Worm (Caenorhabditis elegans): ENCODE results near the gene mrpl-20.

Gene mrpl-20

ce11 chrII:13330359-13330758, 7.7 kb upstream of the mrpl-20 start, which contains the start of gene sam-10:
sam-10 (minus strand) TSS chrII:13330525.
- TF ChIP-seq R02D3.7 (tag; optimal IDR thresholded peaks at IDR 0.05) (no peak), nhr-76 (tag; optimal IDR thresholded peaks at IDR 0.05) (no peak), egl-5 (tag; optimal IDR thresholded peaks at IDR 0.05) (no peak), ztf-11 (tag; optimal IDR thresholded peaks at IDR 0.05) (no peak), mdl-1 (tag; optimal IDR thresholded peaks at IDR 0.05) (no peak), snpc-4 (tag; optimal IDR thresholded peaks at IDR 0.05) (no peak), fkh-2 (tag; optimal IDR thresholded peaks at IDR 0.05) (no peak)

ce11 chrII:13333103-13333764, 4.8 kb upstream of the mrpl-20 start:
- TF ChIP-seq unc-39 (tag; optimal IDR thresholded peaks at IDR 0.05) (no peak), mml-1 (tag; optimal IDR thresholded peaks at IDR 0.05) (no peak), eor-1 (tag; optimal IDR thresholded peaks at IDR 0.05) (no peak), pqm-1 (tag; optimal IDR thresholded peaks at IDR 0.05) (peak; percentile 31), elt-2 (tag; optimal IDR thresholded peaks at IDR 0.05) (peak; percentile 42), pha-4 (tag; optimal IDR thresholded peaks at IDR 0.05) (peak; percentile 93), jun-1 (tag; optimal IDR thresholded peaks at IDR 0.05) (no peak)

- peak; percentile 88 for TF ChIP-seq nhr-23 (tag; optimal IDR thresholded peaks at IDR 0.05)
- TF ChIP-seq mml-1 (tag; optimal IDR thresholded peaks at IDR 0.05): no peak
- no peak for TF ChIP-seq skn-1 (tag; optimal IDR thresholded peaks at IDR 0.05)
- no peak for TF ChIP-seq lin-15B (tag; optimal IDR thresholded peaks at IDR 0.05)
- peak; percentile 58 for TF ChIP-seq zag-1 (tag; optimal IDR thresholded peaks at IDR 0.05)
- TF ChIP-seq nhr-77 (tag; optimal IDR thresholded peaks at IDR 0.05): no peak
- no peak for TF ChIP-seq unc-39 (tag; optimal IDR thresholded peaks at IDR 0.05)
- peak; percentile 79 for TF ChIP-seq ceh-82 (tag; optimal IDR thresholded peaks at IDR 0.05)
- peak; percentile 7 for TF ChIP-seq fkh-10 (GFP tag; optimal IDR thresholded peaks at IDR 0.05)
- TF ChIP-seq pqm-1 (tag; optimal IDR thresholded peaks at IDR 0.05): peak; percentile 29
- TF ChIP-seq unc-62 (GFP tag; optimal IDR thresholded peaks at IDR 0.05): peak; percentile 14
- peak; percentile 83 for TF ChIP-seq nfya-1 (tag; optimal IDR thresholded peaks at IDR 0.05; ENCODE audit: insufficient read depth)
- TF ChIP-seq nhr-12 (tag; optimal IDR thresholded peaks at IDR 0.05): no peak
- peak; percentile 68 for TF ChIP-seq lsy-12 (tag; optimal IDR thresholded peaks at IDR 0.05)
- peak; percentile 87 for TF ChIP-seq snpc-4 (tag; optimal IDR thresholded peaks at IDR 0.05)
- no peak for TF ChIP-seq egl-5 (tag; optimal IDR thresholded peaks at IDR 0.05)
- TF ChIP-seq nhr-43 (tag; optimal IDR thresholded peaks at IDR 0.05; ENCODE audit: poor library complexity, severe bottlenecking): peak; percentile 85
- peak; percentile 92 for TF ChIP-seq ceh-28 (tag; optimal IDR thresholded peaks at IDR 0.05)
- peak; percentile 91 for TF ChIP-seq tbx-2 (tag; optimal IDR thresholded peaks at IDR 0.05)
- peak; percentile 90 for TF ChIP-seq hmg-11 (tag; optimal IDR thresholded peaks at IDR 0.05)
- peak; percentile 68 for TF ChIP-seq jun-1 (tag; optimal IDR thresholded peaks at IDR 0.05)
- TF ChIP-seq sea-2 (GFP tag; optimal IDR thresholded peaks at IDR 0.05): peak; percentile 52
- TF ChIP-seq fkh-2 (tag; optimal IDR thresholded peaks at IDR 0.05): no peak
- TF ChIP-seq ztf-11 (tag; optimal IDR thresholded peaks at IDR 0.05): no peak
- peak; percentile 56 for TF ChIP-seq elt-1 (tag; optimal IDR thresholded peaks at IDR 0.05)
- TF ChIP-seq elt-2 (tag; optimal IDR thresholded peaks at IDR 0.05): peak; percentile 32
- TF ChIP-seq nhr-67 (tag; optimal IDR thresholded peaks at IDR 0.05): no peak
- peak; percentile 61 for TF ChIP-seq mdl-1 (tag; optimal IDR thresholded peaks at IDR 0.05)
- no peak for TF ChIP-seq nhr-28 (tag; optimal IDR thresholded peaks at IDR 0.05)
- peak; percentile 18 for TF ChIP-seq ama-1 (optimal IDR thresholded peaks at IDR 0.05)
- TF ChIP-seq aly-2 (tag; optimal IDR thresholded peaks at IDR 0.05): no peak
- no peak for TF ChIP-seq ceh-9 (tag; optimal IDR thresholded peaks at IDR 0.05)
- peak; percentile 49 for TF ChIP-seq R02D3.7 (tag; optimal IDR thresholded peaks at IDR 0.05)
- TF ChIP-seq nhr-11 (tag; optimal IDR thresholded peaks at IDR 0.05): peak; percentile 33
- peak; percentile 68 for TF ChIP-seq pha-4 (tag; optimal IDR thresholded peaks at IDR 0.05)
- TF ChIP-seq eor-1 (tag; optimal IDR thresholded peaks at IDR 0.05): no peak
- peak; percentile 88 for TF ChIP-seq nhr-25 (tag; optimal IDR thresholded peaks at IDR 0.05)
- peak; percentile 79 for TF ChIP-seq ztf-4 (tag; optimal IDR thresholded peaks at IDR 0.05)
- TF ChIP-seq nhr-237 (tag; optimal IDR thresholded peaks at IDR 0.05): no peak
- no peak for TF ChIP-seq ceh-16 (tag; optimal IDR thresholded peaks at IDR 0.05)
- TF ChIP-seq lin-39 (tag; optimal IDR thresholded peaks at IDR 0.05): peak; percentile 62
- peak; percentile 2 for TF ChIP-seq egl-27 (tag; optimal IDR thresholded peaks at IDR 0.05)
- TF ChIP-seq nhr-76 (tag; optimal IDR thresholded peaks at IDR 0.05): no peak
- no peak for TF ChIP-seq ZK546.5 (tag; optimal IDR thresholded peaks at IDR 0.05)
- TF ChIP-seq elt-3 (tag; optimal IDR thresholded peaks at IDR 0.05): no peak
- no peak for TF ChIP-seq fos-1 (tag; optimal IDR thresholded peaks at IDR 0.05)
These were observed 2.9 kb upstream of the mrpl-20 start for ce11 chrII:13334966-13335698.
